Worm (Caenorhabditis elegans): ENCODE data around the gene gasr-8.

The gasr-8 gene

DNA sequence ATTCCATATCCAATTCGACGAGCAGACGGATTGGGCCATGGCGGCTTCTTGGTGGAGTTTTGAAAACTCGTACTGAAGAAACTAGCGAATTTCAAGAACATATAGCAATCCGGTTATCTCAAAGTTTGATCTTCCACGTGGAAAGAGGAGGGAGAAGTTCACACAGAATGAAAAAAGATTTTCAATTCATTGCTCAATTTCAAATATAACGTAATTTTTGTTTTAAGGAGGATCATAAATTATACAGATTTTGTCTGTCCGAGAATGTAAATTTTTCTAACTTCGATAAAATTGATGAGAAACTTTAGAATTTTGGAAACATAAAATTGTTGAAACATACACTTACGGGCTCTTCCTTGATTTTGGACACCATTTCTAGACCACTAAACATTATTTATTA, 39.8 kb downstream of the gasr-8 start, which contains the start of gene Y50E8A.2:
Y50E8A.2 (minus strand) TSS at position 101 of the 400 bp plus-strand sequence.
- no peak for TF ChIP-seq lin-39 (tag; optimal IDR thresholded peaks at IDR 0.05)
- no peak for TF ChIP-seq efl-1 (optimal IDR thresholded peaks at IDR 0.05)
- peak in 1 of 2 experiments; percentile 35 for TF ChIP-seq efl-1 (GFP tag; optimal IDR thresholded peaks at IDR 0.05 in 1 of 2)

DNA sequence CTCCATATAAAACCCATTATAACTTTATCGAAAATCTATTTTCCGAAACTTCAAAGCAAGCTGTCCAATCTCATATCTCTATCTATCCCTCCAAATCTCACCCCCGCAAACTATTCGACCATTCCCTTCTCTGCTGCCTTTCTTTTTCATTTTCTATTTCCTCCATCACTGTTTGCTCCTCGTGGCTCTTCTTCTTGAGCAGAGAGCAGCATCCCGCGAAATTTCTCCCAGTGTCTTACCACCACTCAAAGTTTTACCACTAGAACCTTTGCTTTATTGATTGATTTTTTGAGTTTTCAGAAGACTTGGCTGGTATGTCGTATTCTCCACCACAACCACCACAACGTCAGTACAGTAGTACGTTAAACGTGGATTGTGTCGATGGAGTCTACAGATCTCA, 40.4 kb downstream of the gasr-8 start, which contains the start of gene oig-3:
oig-3 (plus strand) TSS at position 301 of the 400 bp plus-strand sequence.
- no peak for TF ChIP-seq pax-3 (tag; optimal IDR thresholded peaks at IDR 0.05)
- TF ChIP-seq hlh-4 (tag; optimal IDR thresholded peaks at IDR 0.05) = no peak
- no peak for TF ChIP-seq mdl-1 (tag; optimal IDR thresholded peaks at IDR 0.05)
- TF ChIP-seq nhr-20 (tag; optimal IDR thresholded peaks at IDR 0.05) = no peak
- TF ChIP-seq sox-4 (tag; optimal IDR thresholded peaks at IDR 0.05) = no peak
- TF ChIP-seq nhr-85 (tag) = no peak
- TF ChIP-seq blmp-1 (tag; optimal IDR thresholded peaks at IDR 0.05) = no peak
- no peak for TF ChIP-seq hpl-2 (GFP tag; optimal IDR thresholded peaks at IDR 0.05)
- no peak for TF ChIP-seq aly-2 (tag; optimal IDR thresholded peaks at IDR 0.05)
- TF ChIP-seq snu-23 (GFP tag; optimal IDR thresholded peaks at IDR 0.05) = no peak
- no peak for TF ChIP-seq skn-1 (tag; optimal IDR thresholded peaks at IDR 0.05)
- no peak for TF ChIP-seq ama-1 (optimal IDR thresholded peaks at IDR 0.05)
- no peak for TF ChIP-seq grh-1 (GFP tag; IDR thresholded peaks at IDR 0.05)
- TF ChIP-seq nhr-19 (GFP tag; conservative IDR thresholded peaks at IDR 0.05) = no peak

DNA sequence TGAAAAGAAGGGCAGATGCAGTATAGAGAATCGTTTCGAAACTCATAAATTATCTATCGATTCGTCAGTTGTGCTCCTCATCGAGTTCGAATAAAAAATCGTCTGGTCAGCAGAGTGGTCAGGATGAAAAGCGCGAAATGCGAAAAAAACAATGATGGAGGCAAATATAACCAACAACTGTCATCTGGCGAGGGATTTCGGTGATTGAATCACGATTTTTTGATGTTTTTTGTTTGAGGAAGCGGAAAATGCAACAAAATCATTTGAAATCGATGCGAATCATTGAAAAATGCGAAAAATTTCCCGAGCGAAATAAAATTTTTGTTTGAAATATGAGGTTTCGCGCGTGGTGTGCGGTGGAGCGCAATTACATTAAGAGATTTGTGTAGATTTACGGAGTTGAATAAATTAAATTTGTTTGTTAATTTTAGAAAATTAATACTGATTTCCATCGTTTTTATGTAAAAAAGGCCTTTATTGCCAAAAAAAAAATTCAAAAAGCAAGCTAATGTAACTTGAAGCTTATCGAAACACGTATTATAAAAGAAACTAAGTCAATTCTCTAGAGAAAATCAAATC, 45.4 kb downstream of the gasr-8 start, which contains the start of gene unc-61:
unc-61 (minus strand) TSS at position 51 of the 579 bp plus-strand sequence.
- TF ChIP-seq efl-3 (GFP tag; optimal IDR thresholded peaks at IDR 0.05) (no peak), rnt-1 (tag; optimal IDR thresholded peaks at IDR 0.05) (peak; percentile 28), sox-4 (tag; optimal IDR thresholded peaks at IDR 0.05) (no peak), unc-130 (tag; optimal IDR thresholded peaks at IDR 0.05) (peak; percentile 25), elt-3 (tag; optimal IDR thresholded peaks at IDR 0.05) (peak in 1 of 6 experiments; percentile 9), skn-1 (tag; optimal IDR thresholded peaks at IDR 0.05) (peak; percentile 61), efl-1 (optimal IDR thresholded peaks at IDR 0.05) (peak; percentile 91 to 96), efl-1 (GFP tag; optimal IDR thresholded peaks at IDR 0.05 in 1 of 2) (peak; percentile 89 to 99), dpl-1 (GFP tag; optimal IDR thresholded peaks at IDR 0.05) (peak; percentile 83 to 91 (median 87)), fkh-8 (tag; optimal IDR thresholded peaks at IDR 0.05) (no peak), mep-1 (tag; optimal IDR thresholded peaks at IDR 0.05) (peak; percentile 15), ceh-82 (tag; optimal IDR thresholded peaks at IDR 0.05) (peak in 1 of 3 experiments; percentile 49), lin-39 (tag; optimal IDR thresholded peaks at IDR 0.05) (no peak), nhr-28 (tag; optimal IDR thresholded peaks at IDR 0.05) (no peak), snu-23 (GFP tag; optimal IDR thresholded peaks at IDR 0.05) (peak; percentile 38), lin-35 (GFP tag; optimal IDR thresholded peaks at IDR 0.05) (peak; percentile 84 to 93), ceh-90 (tag; optimal IDR thresholded peaks at IDR 0.05) (no peak), lsy-2 (tag; optimal IDR thresholded peaks at IDR 0.05) (peak in 1 of 2 experiments; percentile 63), isw-1 (GFP tag; IDR thresholded peaks at IDR 0.05) (0 out of 2 replicates have a peak, but pooled peaks have one; percentile 7), swsn-7 (tag; optimal IDR thresholded peaks at IDR 0.05) (peak; percentile 12), blmp-1 (tag; optimal IDR thresholded peaks at IDR 0.05) (peak; percentile 5), lin-14 (GFP tag; optimal IDR thresholded peaks at IDR 0.05) (peak; percentile 46), xbp-1 (tag; optimal IDR thresholded peaks at IDR 0.05) (peak; percentile 31), C16A3.4 (tag; optimal IDR thresholded peaks at IDR 0.05) (peak; percentile 26), F16B12.6 (tag; optimal IDR thresholded peaks at IDR 0.05) (peak; percentile 35), nhr-20 (tag; optimal IDR thresholded peaks at IDR 0.05) (peak; percentile 21), lin-15B (tag; optimal IDR thresholded peaks at IDR 0.05) (peak; percentile 45), nhr-19 (GFP tag; conservative IDR thresholded peaks at IDR 0.05) (peak; percentile 24; the same call in 1 of the 2 replicates)

DNA sequence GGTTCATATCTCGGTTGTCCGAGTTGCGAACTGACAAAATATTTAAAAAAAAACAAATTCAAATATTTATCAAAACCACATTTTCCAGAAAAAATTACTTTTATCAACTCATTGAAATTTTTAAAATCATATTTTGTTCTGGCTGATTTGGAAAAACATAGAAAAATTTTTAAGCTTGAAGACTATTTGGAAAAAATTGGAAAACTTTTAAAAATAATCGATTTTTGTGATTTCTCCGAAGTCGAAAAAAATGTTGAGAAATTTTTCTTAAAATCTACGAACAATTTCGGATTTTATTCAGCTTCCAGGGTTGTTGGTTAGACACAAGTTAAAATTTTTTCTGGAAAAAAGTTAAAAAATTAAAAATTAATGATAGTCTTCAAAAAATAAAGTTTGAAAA, 47.9 kb downstream of the gasr-8 start, which contains the start of gene Y50E8A.5:
Y50E8A.5 (minus strand) TSS at position 101 of the 400 bp plus-strand sequence.
- TF ChIP-seq ceh-90 (tag; optimal IDR thresholded peaks at IDR 0.05) = no peak
- TF ChIP-seq sox-4 (tag; optimal IDR thresholded peaks at IDR 0.05) = no peak
- no peak for TF ChIP-seq unc-30 (tag; optimal IDR thresholded peaks at IDR 0.05)
- no peak for TF ChIP-seq dpl-1 (GFP tag; optimal IDR thresholded peaks at IDR 0.05)
- no peak for TF ChIP-seq lir-3 (tag; optimal IDR thresholded peaks at IDR 0.05; ENCODE audit: poor library complexity)
- no peak for TF ChIP-seq C04F5.9 (tag; optimal IDR thresholded peaks at IDR 0.05)
- TF ChIP-seq unc-98 (GFP tag; IDR thresholded peaks at IDR 0.05) = no peak
- no peak for TF ChIP-seq unc-86 (tag; optimal IDR thresholded peaks at IDR 0.05)
